Fruit fly (Drosophila melanogaster) whole organism, embryonic: ENCODE measurements around the gene CG2889.
A peak's percentile ranks its signal among the peaks of the same experiment; 100 is the strongest.

Source experiments
- BtbVII ChIP-seq: fragments of 200-800 bp; sonication (Bioruptor generic); optimal IDR thresholded peaks from 3 replicates; lab custom pipeline; 2017; ENCODE audit warnings: missing biosample characterization, mild to moderate bottlenecking, missing genetic modification characterization
- CG10147 ChIP-seq: fragments of 200-800 bp; sonication (Bioruptor generic); optimal IDR thresholded peaks from 2 replicates; lab custom pipeline; 2019; ENCODE audit warnings: missing biosample characterization, mild to moderate bottlenecking, missing genetic modification characterization, moderate library complexity
- CG1024 ChIP-seq: fragments of 200-800 bp; sonication (Bioruptor generic); IDR thresholded peaks from 2 replicates; pipeline ENCODE4 v1.3.6; 2022; ENCODE audit warnings: missing biosample characterization, missing genetic modification characterization
- CG10462 ChIP-seq: fragments of 200-800 bp; sonication (Bioruptor generic); optimal IDR thresholded peaks from 2 replicates; lab custom pipeline; 2016; ENCODE audit warnings: missing biosample characterization, missing genetic modification characterization
- CG10979 ChIP-seq: fragments of 200-800 bp; sonication (Bioruptor generic); optimal IDR thresholded peaks from 2 replicates; lab custom pipeline; 2018; ENCODE audit warnings: missing biosample characterization, mild to moderate bottlenecking, missing genetic modification characterization, moderate library complexity
- CG12236 ChIP-seq: fragments of 200-800 bp; sonication (Bioruptor generic); optimal IDR thresholded peaks from 2 replicates; lab custom pipeline; 2016; ENCODE audit warnings: missing biosample characterization, missing genetic modification characterization
- CG17328 ChIP-seq: fragments of 200-800 bp; sonication (Bioruptor generic); IDR thresholded peaks from 2 replicates; pipeline ENCODE4 v1.3.6; 2022; ENCODE audit warnings: missing biosample characterization, missing genetic modification characterization
- CG17359 ChIP-seq: fragments of 200-800 bp; sonication (Bioruptor generic); optimal IDR thresholded peaks from 3 replicates; lab custom pipeline; 2018; ENCODE audit warnings: missing biosample characterization, mild to moderate bottlenecking, missing genetic modification characterization, moderate library complexity
- CG18764 ChIP-seq: fragments of 200-800 bp; sonication (Bioruptor generic); optimal IDR thresholded peaks from 3 replicates; lab custom pipeline; 2016; ENCODE audit warnings: missing biosample characterization, missing genetic modification characterization
- CG2678 ChIP-seq: fragments of 200-800 bp; sonication (Bioruptor generic); optimal IDR thresholded peaks from 3 replicates; lab custom pipeline; 2019; ENCODE audit warnings: missing biosample characterization, mild to moderate bottlenecking, missing genetic modification characterization, moderate library complexity
- CG2712 ChIP-seq: fragments of 200-800 bp; optimal IDR thresholded peaks from 3 replicates; lab custom pipeline; 2019; ENCODE audit warnings: missing biosample characterization, mild to moderate bottlenecking, missing genetic modification characterization, moderate library complexity
- CG31365 ChIP-seq: fragments of 200-800 bp; sonication (Bioruptor generic); optimal IDR thresholded peaks from 2 replicates; lab custom pipeline; 2018; ENCODE audit warnings: missing biosample characterization, mild to moderate bottlenecking, missing genetic modification characterization
- CG7963 ChIP-seq: fragments of 200-800 bp; sonication (Bioruptor generic); IDR thresholded peaks from 3 replicates; pipeline ENCODE4 v1.3.6; 2022; ENCODE audit warnings: missing biosample characterization, missing genetic modification characterization; ENCODE audit not compliant: partially characterized antibody
- CG8290 ChIP-seq, 3 experiments: fragments of 200-800 bp; sonication (Bioruptor generic); optimal IDR thresholded peaks; 2 replicates each; lab custom pipeline; 2016 to 2019; ENCODE audit warnings: missing biosample characterization in 3 of 3, missing genetic modification characterization in 3 of 3, mild to moderate bottlenecking in 2 of 3, moderate library complexity in 1 of 3
- CG9215 ChIP-seq: fragments of 200-800 bp; sonication (Bioruptor generic); IDR thresholded peaks from 2 replicates; pipeline ENCODE4 v1.3.6; 2022; ENCODE audit warnings: missing biosample characterization, missing genetic modification characterization
- Dad ChIP-seq: fragments of 200-800 bp; sonication (Bioruptor generic); optimal IDR thresholded peaks from 3 replicates; lab custom pipeline; 2016; ENCODE audit warnings: missing biosample characterization, missing genetic modification characterization
- Doc2 ChIP-seq: fragments of 200-800 bp; sonication (Bioruptor generic); IDR thresholded peaks from 2 replicates; pipeline ENCODE4 v1.3.6; 2022; ENCODE audit warnings: missing biosample characterization, missing genetic modification characterization
- Doc3 ChIP-seq: fragments of 200-800 bp; sonication (Bioruptor generic); IDR thresholded peaks from 3 replicates; pipeline ENCODE4 v1.3.6; 2022; ENCODE audit warnings: missing biosample characterization, missing genetic modification characterization; ENCODE audit not compliant: partially characterized antibody
- Ets97D ChIP-seq: fragments of 200-800 bp; sonication (Bioruptor generic); optimal IDR thresholded peaks from 3 replicates; lab custom pipeline; 2016; ENCODE audit warnings: missing biosample characterization, missing genetic modification characterization
- Hr3 ChIP-seq: fragments of 200-800 bp; sonication (Bioruptor generic); optimal IDR thresholded peaks from 3 replicates; lab custom pipeline; 2016; ENCODE audit warnings: missing biosample characterization, missing genetic modification characterization
- Hr78 ChIP-seq, 2 experiments: fragments of 200-800 bp in 1 of 2; fragments of >200 bp in 1 of 2; sonication (Bioruptor generic) in 1 of 2; optimal IDR thresholded peaks; 2 replicates each; lab custom pipeline; 2017 to 2019; ENCODE audit warnings: missing biosample characterization in 2 of 2, missing genetic modification characterization in 2 of 2, mild to moderate bottlenecking in 1 of 2, moderate library complexity in 1 of 2
- Mrtf ChIP-seq: fragments of 200-800 bp; sonication (Bioruptor generic); IDR thresholded peaks from 3 replicates; pipeline ENCODE4 v1.3.6; 2022; ENCODE audit warnings: missing biosample characterization, missing genetic modification characterization
- Poxn ChIP-seq: fragments of 200-800 bp; sonication (Bioruptor generic); IDR thresholded peaks from 2 replicates; pipeline ENCODE4 v1.3.6; 2022; ENCODE audit warnings: missing biosample characterization, missing genetic modification characterization
- Six4 ChIP-seq: fragments of 200-800 bp; sonication (Bioruptor generic); optimal IDR thresholded peaks from 2 replicates; lab custom pipeline; 2016; ENCODE audit warnings: missing biosample characterization, missing genetic modification characterization
- Sox102F ChIP-seq: fragments of 200-800 bp; sonication (Bioruptor generic); optimal IDR thresholded peaks from 2 replicates; lab custom pipeline; 2018; ENCODE audit warnings: missing biosample characterization, mild to moderate bottlenecking, missing genetic modification characterization, moderate library complexity
- Sry-β ChIP-seq: fragments of 200-800 bp; sonication (Bioruptor generic); optimal IDR thresholded peaks from 2 replicates; lab custom pipeline; 2018; ENCODE audit warnings: missing biosample characterization, mild to moderate bottlenecking, missing genetic modification characterization, moderate library complexity
- Stat92E ChIP-seq, 3 experiments: fragments of >200 bp in 2 of 3; fragments of 200-800 bp in 1 of 3; sonication (Bioruptor generic) in 1 of 3; optimal IDR thresholded peaks; 2 replicates each; lab custom pipeline; 2017 to 2019; ENCODE audit warnings: missing biosample characterization in 3 of 3, missing genetic modification characterization in 3 of 3, mild to moderate bottlenecking in 1 of 3, moderate library complexity in 1 of 3
- Trl ChIP-seq, 3 experiments: fragments of >200 bp in 2 of 3; fragments of 200-800 bp in 1 of 3; sonication (Bioruptor generic) in 1 of 3; optimal IDR thresholded peaks; 2 replicates in 1 of 3; 3 replicates in 2 of 3; lab custom pipeline; 2016 to 2017; ENCODE audit warnings: missing biosample characterization in 1 of 3, missing genetic modification characterization in 1 of 3
- amos ChIP-seq: fragments of 200-800 bp; sonication (Bioruptor generic); IDR thresholded peaks from 2 replicates; pipeline ENCODE4 v1.3.6; 2022; ENCODE audit warnings: missing biosample characterization, missing genetic modification characterization; ENCODE audit not compliant: partially characterized antibody
- az2 ChIP-seq: fragments of 200-800 bp; sonication (Bioruptor generic); optimal IDR thresholded peaks from 3 replicates; lab custom pipeline; 2016; ENCODE audit warnings: missing biosample characterization, missing genetic modification characterization
- bsh ChIP-seq, 2 experiments: fragments of 200-800 bp; sonication (Bioruptor generic); optimal IDR thresholded peaks; 2 replicates each; lab custom pipeline; 2017 to 2018; ENCODE audit warnings: mild to moderate bottlenecking in 2 of 2, missing biosample characterization in 2 of 2, missing genetic modification characterization in 2 of 2, moderate library complexity in 1 of 2
- da ChIP-seq: fragments of 200-800 bp; sonication (Bioruptor generic); optimal IDR thresholded peaks from 2 replicates; lab custom pipeline; 2016; ENCODE audit warnings: missing biosample characterization, missing genetic modification characterization
- danr ChIP-seq: fragments of 200-800 bp; sonication (Bioruptor generic); IDR thresholded peaks from 2 replicates; pipeline ENCODE4 v1.3.6; 2022; ENCODE audit warnings: missing biosample characterization, missing genetic modification characterization
- ems ChIP-seq: fragments of 200-800 bp; sonication (Bioruptor generic); optimal IDR thresholded peaks from 3 replicates; lab custom pipeline; 2016; ENCODE audit warnings: missing biosample characterization, missing genetic modification characterization
- fd64A ChIP-seq: fragments of 200-800 bp; sonication (Bioruptor generic); optimal IDR thresholded peaks from 3 replicates; lab custom pipeline; 2018; ENCODE audit warnings: missing biosample characterization, mild to moderate bottlenecking, missing genetic modification characterization
- gem ChIP-seq: fragments of 200-800 bp; sonication (Bioruptor generic); optimal IDR thresholded peaks from 2 replicates; lab custom pipeline; 2019; ENCODE audit warnings: missing biosample characterization, mild to moderate bottlenecking, missing genetic modification characterization, moderate library complexity
- grau ChIP-seq: fragments of 200-800 bp; optimal IDR thresholded peaks from 3 replicates; lab custom pipeline; 2019; ENCODE audit warnings: missing biosample characterization, mild to moderate bottlenecking, missing genetic modification characterization, moderate library complexity
- hkb ChIP-seq, 2 experiments: fragments of 200-800 bp in 1 of 2; fragments of >200 bp in 1 of 2; sonication (Bioruptor generic) in 1 of 2; IDR thresholded peaks in 1 of 2; optimal IDR thresholded peaks in 1 of 2; 2 replicates each; pipeline versions ENCODE4 v1.3.6 to Lab custom; 2017 to 2022; ENCODE audit warnings: missing biosample characterization in 1 of 2, missing genetic modification characterization in 1 of 2
- jigr1 ChIP-seq: fragments of 200-800 bp; sonication (Bioruptor generic); IDR thresholded peaks from 3 replicates; pipeline ENCODE4 v1.3.6; 2022; ENCODE audit warnings: missing biosample characterization, missing genetic modification characterization
- kay ChIP-seq: fragments of 200-800 bp; sonication (Bioruptor generic); optimal IDR thresholded peaks from 2 replicates; lab custom pipeline; 2016; ENCODE audit warnings: missing biosample characterization, missing genetic modification characterization
- onecut ChIP-seq: fragments of 200-800 bp; sonication (Bioruptor generic); IDR thresholded peaks from 2 replicates; pipeline ENCODE4 v1.3.6; 2022; ENCODE audit warnings: missing biosample characterization, missing genetic modification characterization
- phol ChIP-seq: fragments of 200-800 bp; sonication (Bioruptor generic); optimal IDR thresholded peaks from 3 replicates; lab custom pipeline; 2018; ENCODE audit warnings: missing biosample characterization, mild to moderate bottlenecking, missing genetic modification characterization, moderate library complexity
- prd ChIP-seq, 3 experiments: fragments of >200 bp in 2 of 3; fragments of 200-800 bp in 1 of 3; sonication (Bioruptor generic) in 1 of 3; optimal IDR thresholded peaks in 2 of 3; IDR thresholded peaks in 1 of 3; 2 replicates in 2 of 3; 3 replicates in 1 of 3; pipeline versions ENCODE4 v1.3.6 to Lab custom; 2017 to 2022; ENCODE audit warnings: missing biosample characterization in 1 of 3, missing genetic modification characterization in 1 of 3
- ro ChIP-seq: fragments of 200-800 bp; sonication (Bioruptor generic); IDR thresholded peaks from 2 replicates; pipeline ENCODE4 v1.3.6; 2022; ENCODE audit warnings: missing biosample characterization, missing genetic modification characterization
- row ChIP-seq: fragments of 200-800 bp; sonication (Bioruptor generic); IDR thresholded peaks from 3 replicates; pipeline ENCODE4 v1.3.6; 2022; ENCODE audit warnings: missing biosample characterization, missing genetic modification characterization
- sens ChIP-seq: fragments of 200-800 bp; sonication (Bioruptor generic); peaks from one replicate; lab custom pipeline; 2016; ENCODE audit warnings: missing biosample characterization, missing genetic modification characterization
- tgo ChIP-seq: fragments of 200-800 bp; sonication (Bioruptor generic); IDR thresholded peaks from 3 replicates; pipeline ENCODE4 v1.3.6; 2022; ENCODE audit warnings: missing biosample characterization, missing genetic modification characterization
- tll ChIP-seq, 2 experiments: fragments of 200-800 bp in 1 of 2; fragments of >200 bp in 1 of 2; sonication (Bioruptor generic) in 1 of 2; optimal IDR thresholded peaks; 2 replicates each; lab custom pipeline; 2017 to 2019; ENCODE audit warnings: missing biosample characterization in 2 of 2, missing genetic modification characterization in 2 of 2, mild to moderate bottlenecking in 1 of 2, moderate library complexity in 1 of 2

The CG2889 gene

DNA sequence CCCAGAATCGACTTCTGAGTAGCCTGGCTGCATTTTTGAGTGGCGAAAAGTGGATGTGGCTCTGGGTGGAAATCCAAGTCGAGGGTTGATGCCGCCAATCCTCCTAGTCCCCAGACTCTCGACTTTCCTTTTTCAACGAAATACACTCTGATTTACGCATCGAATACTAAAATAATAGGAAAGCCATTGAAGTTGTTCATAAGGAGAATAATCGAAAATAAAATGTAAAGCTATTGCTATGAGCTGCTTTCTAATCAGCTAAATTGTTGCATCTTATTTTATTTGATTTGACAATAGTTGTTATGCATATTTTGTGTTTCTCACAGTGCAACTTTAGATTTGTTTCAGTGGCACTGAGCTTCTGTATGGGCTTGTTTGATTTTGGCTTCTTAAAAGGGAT, 39.9 kb downstream of the CG2889 start:
- TF ChIP-seq Six4 (GFP tag; lab: Kevin White, UChicago): no peak
- no peak for TF ChIP-seq fd64A
- no peak for TF ChIP-seq Sry-β (GFP tag; lab: Kevin White, UChicago)
- TF ChIP-seq CG7963: no peak
- no peak for TF ChIP-seq CG9215 (GFP tag; lab: Robert Waterston, UW)
- peak; percentile 46 for TF ChIP-seq CG2712 (tag; lab: Kevin White, UChicago)
- no peak for TF ChIP-seq CG12236 (GFP tag; lab: Kevin White, UChicago)
- TF ChIP-seq CG8290 (GFP tag; optimal IDR thresholded peaks at IDR 0.05; lab: Kevin White, UChicago): no peak
- no peak for TF ChIP-seq CG8290 (tag; optimal IDR thresholded peaks at IDR 0.05; lab: Kevin White, UChicago)
- TF ChIP-seq CG2678 (tag; lab: Kevin White, UChicago): peak; percentile 37
- TF ChIP-seq da: no peak
- no peak for TF ChIP-seq ro
- TF ChIP-seq CG1024 (GFP tag; lab: Robert Waterston, UW): no peak
- TF ChIP-seq Sox102F: peak; percentile 33
- TF ChIP-seq CG31365 (tag; lab: Kevin White, UChicago): no peak
- TF ChIP-seq danr (GFP tag; lab: Robert Waterston, UW): no peak
- TF ChIP-seq amos: no peak
- no peak for TF ChIP-seq CG10462 (GFP tag; lab: Kevin White, UChicago)
- TF ChIP-seq CG18764: no peak
- no peak for TF ChIP-seq Hr78 (GFP tag; optimal IDR thresholded peaks at IDR 0.05; lab: Kevin White, UChicago)
- peak; percentile 18 for TF ChIP-seq CG10979
- no peak for TF ChIP-seq tgo (GFP tag; lab: Robert Waterston, UW)
- peak; percentile 11 for TF ChIP-seq CG17359 (tag; lab: Kevin White, UChicago)
- TF ChIP-seq kay (GFP tag; lab: Kevin White, UChicago): no peak
- peak; percentile 2 for TF ChIP-seq phol
- peak; percentile 42; the same call in 2 of the 3 replicates for TF ChIP-seq row (GFP tag; lab: Robert Waterston, UW)
- TF ChIP-seq bsh (GFP tag; optimal IDR thresholded peaks at IDR 0.05; lab: Kevin White, UChicago): peak in 1 of 2 experiments; percentile 45
- TF ChIP-seq hkb (optimal IDR thresholded peaks at IDR 0.05; lab: Kevin White, UChicago): no peak
- 0 out of 2 replicates have a peak, but pooled peaks have one; percentile 22 for TF ChIP-seq hkb (GFP tag; IDR thresholded peaks at IDR 0.05; lab: Robert Waterston, UW)
- TF ChIP-seq sens (GFP tag; lab: Kevin White, UChicago): peak; percentile 64
- TF ChIP-seq Trl (optimal IDR thresholded peaks at IDR 0.05; lab: Kevin White, UChicago): no peak
- TF ChIP-seq Trl (GFP tag; optimal IDR thresholded peaks at IDR 0.05; lab: Kevin White, UChicago): no peak
- no peak for TF ChIP-seq Doc2 (GFP tag; lab: Robert Waterston, UW)
- no peak for TF ChIP-seq Hr3 (GFP tag; lab: Kevin White, UChicago)
- no peak for TF ChIP-seq BtbVII
- no peak for TF ChIP-seq Poxn
- no peak for TF ChIP-seq Mrtf
- TF ChIP-seq jigr1 (GFP tag; lab: Robert Waterston, UW): no peak
- TF ChIP-seq Doc3 (GFP tag; lab: Robert Waterston, UW): no peak
- TF ChIP-seq tll (GFP tag; optimal IDR thresholded peaks at IDR 0.05; lab: Kevin White, UChicago): no peak
- TF ChIP-seq az2 (GFP tag; lab: Kevin White, UChicago): no peak
- no peak for TF ChIP-seq ems (GFP tag; lab: Kevin White, UChicago)
- no peak for TF ChIP-seq Ets97D (GFP tag; lab: Kevin White, UChicago)
- TF ChIP-seq onecut (GFP tag; lab: Robert Waterston, UW): no peak
- peak; percentile 7 for TF ChIP-seq grau
- TF ChIP-seq Dad (GFP tag; lab: Kevin White, UChicago): no peak
- no peak for TF ChIP-seq Stat92E (GFP tag; optimal IDR thresholded peaks at IDR 0.05; lab: Kevin White, UChicago)
- TF ChIP-seq CG10147 (GFP tag; lab: Kevin White, UChicago): no peak
- TF ChIP-seq gem (tag; lab: Kevin White, UChicago): peak; percentile 33
- no peak for TF ChIP-seq prd (optimal IDR thresholded peaks at IDR 0.05; lab: Kevin White, UChicago)
- TF ChIP-seq prd (GFP tag; IDR thresholded peaks at IDR 0.05; lab: Robert Waterston, UW): peak; percentile 8; the same call in 1 of the 3 replicates
- TF ChIP-seq CG17328 (GFP tag; lab: Robert Waterston, UW): peak; percentile 13; the same call in 1 of the 2 replicates
